Worm (Caenorhabditis elegans): ENCODE results near the gene C05D11.5.

C05D11.5 gene

DNA sequence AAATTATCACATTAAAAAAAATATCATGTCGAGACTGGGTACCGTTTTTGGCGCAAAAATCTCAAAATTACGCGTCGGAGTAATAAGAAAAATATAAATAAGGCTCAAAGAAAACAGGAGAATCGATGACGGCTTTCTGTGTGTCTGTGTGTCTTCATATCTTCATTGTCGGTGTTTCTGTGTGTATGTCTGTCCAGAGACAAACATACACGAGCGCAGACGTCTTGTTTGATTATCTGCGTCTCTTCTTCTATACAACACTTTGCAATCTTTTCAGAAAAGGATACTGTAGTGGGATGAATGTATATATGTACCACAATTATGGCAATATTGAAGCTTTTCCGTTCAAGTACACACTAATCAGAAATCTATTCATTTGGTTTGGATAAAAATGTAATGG lies 32.5 kb upstream of the C05D11.5 start, which contains the start of gene C05D11.13 (continued):
- TF ChIP-seq nhr-11 (tag; optimal IDR thresholded peaks at IDR 0.05): no peak
- TF ChIP-seq efl-3 (GFP tag; optimal IDR thresholded peaks at IDR 0.05): no peak
- no peak for TF ChIP-seq dsc-1 (tag; optimal IDR thresholded peaks at IDR 0.05)
- TF ChIP-seq F16B12.6 (tag; optimal IDR thresholded peaks at IDR 0.05): peak; percentile 11
- no peak for TF ChIP-seq hlh-17 (GFP tag; optimal IDR thresholded peaks at IDR 0.05; ENCODE audit: borderline replicate concordance)
- peak in 1 of 6 experiments; percentile 16 for TF ChIP-seq elt-3 (tag; optimal IDR thresholded peaks at IDR 0.05)
- TF ChIP-seq nhr-12 (tag; optimal IDR thresholded peaks at IDR 0.05): no peak
- TF ChIP-seq ceh-63 (GFP tag; optimal IDR thresholded peaks at IDR 0.05): no peak
- no peak for TF ChIP-seq elt-2 (tag; optimal IDR thresholded peaks at IDR 0.05)
- TF ChIP-seq egl-27 (tag; optimal IDR thresholded peaks at IDR 0.05): no peak
- TF ChIP-seq unc-130 (tag; optimal IDR thresholded peaks at IDR 0.05): peak; percentile 68
- TF ChIP-seq tbx-2 (tag; optimal IDR thresholded peaks at IDR 0.05): no peak
- no peak for TF ChIP-seq hlh-4 (tag; optimal IDR thresholded peaks at IDR 0.05)
- TF ChIP-seq pag-3 (tag; optimal IDR thresholded peaks at IDR 0.05; ENCODE audit: borderline replicate concordance, insufficient read depth): no peak
- TF ChIP-seq ztf-11 (tag; optimal IDR thresholded peaks at IDR 0.05): no peak
- TF ChIP-seq lin-14 (GFP tag; optimal IDR thresholded peaks at IDR 0.05): peak; percentile 62
- TF ChIP-seq swsn-7 (tag; optimal IDR thresholded peaks at IDR 0.05): no peak
- TF ChIP-seq fkh-4 (tag; optimal IDR thresholded peaks at IDR 0.05; ENCODE audit: borderline replicate concordance): no peak
- TF ChIP-seq snu-23 (GFP tag; optimal IDR thresholded peaks at IDR 0.05): peak; percentile 56
- no peak for TF ChIP-seq pqm-1 (tag; optimal IDR thresholded peaks at IDR 0.05)
- TF ChIP-seq lin-39 (tag; optimal IDR thresholded peaks at IDR 0.05): no peak
- TF ChIP-seq grh-1 (GFP tag; IDR thresholded peaks at IDR 0.05): no peak
- TF ChIP-seq jun-1 (tag; optimal IDR thresholded peaks at IDR 0.05): peak; percentile 8
- TF ChIP-seq zip-4 (GFP tag; optimal IDR thresholded peaks at IDR 0.05): no peak
- TF ChIP-seq tlp-1 (tag; optimal IDR thresholded peaks at IDR 0.05): no peak
- peak; percentile 11 for TF ChIP-seq nhr-85 (tag)
- no peak for TF ChIP-seq snpc-4 (tag; optimal IDR thresholded peaks at IDR 0.05)
- TF ChIP-seq unc-86 (tag; optimal IDR thresholded peaks at IDR 0.05): no peak
- TF ChIP-seq egl-13 (tag; optimal IDR thresholded peaks at IDR 0.05): no peak
- TF ChIP-seq aly-2 (tag; optimal IDR thresholded peaks at IDR 0.05): no peak
- TF ChIP-seq lin-13 (GFP tag; optimal IDR thresholded peaks at IDR 0.05): no peak
- peak in 2 of 3 experiments; percentile 9 to 47 for TF ChIP-seq dpl-1 (GFP tag; optimal IDR thresholded peaks at IDR 0.05)
- no peak for TF ChIP-seq ceh-88 (GFP tag; IDR thresholded peaks at IDR 0.05)
- TF ChIP-seq unc-98 (GFP tag; IDR thresholded peaks at IDR 0.05): no peak
- no peak for TF ChIP-seq fkh-10 (GFP tag; optimal IDR thresholded peaks at IDR 0.05)
- TF ChIP-seq sptf-1 (tag; optimal IDR thresholded peaks at IDR 0.05): no peak
- no peak for TF ChIP-seq nhr-84 (tag; optimal IDR thresholded peaks at IDR 0.05)
- no peak for TF ChIP-seq mef-2 (tag; optimal IDR thresholded peaks at IDR 0.05)

- TF ChIP-seq ceh-82 (tag; optimal IDR thresholded peaks at IDR 0.05) (peak in 1 of 3 experiments; percentile 15), unc-98 (GFP tag; IDR thresholded peaks at IDR 0.05) (no peak), lin-35 (GFP tag; optimal IDR thresholded peaks at IDR 0.05) (peak; percentile 65 to 76), nhr-20 (tag; optimal IDR thresholded peaks at IDR 0.05) (peak; percentile 36), lsy-2 (tag; optimal IDR thresholded peaks at IDR 0.05) (peak in 1 of 2 experiments; percentile 55), snu-23 (GFP tag; optimal IDR thresholded peaks at IDR 0.05) (peak; percentile 26), dpl-1 (GFP tag; optimal IDR thresholded peaks at IDR 0.05) (peak; percentile 71 to 83 (median 75)), mef-2 (tag; optimal IDR thresholded peaks at IDR 0.05) (no peak), elt-2 (tag; optimal IDR thresholded peaks at IDR 0.05) (peak; percentile 51), nhr-19 (GFP tag; conservative IDR thresholded peaks at IDR 0.05) (peak; percentile 38), blmp-1 (tag; optimal IDR thresholded peaks at IDR 0.05) (peak; percentile 84), F16B12.6 (tag; optimal IDR thresholded peaks at IDR 0.05) (peak; percentile 76), alr-1 (tag; optimal IDR thresholded peaks at IDR 0.05; ENCODE audit: borderline replicate concordance) (no peak), nhr-47 (tag; optimal IDR thresholded peaks at IDR 0.05) (peak; percentile 20), nhr-71 (tag; optimal IDR thresholded peaks at IDR 0.05) (peak; percentile 41), C34B4.2 (tag; optimal IDR thresholded peaks at IDR 0.05) (no peak), rnt-1 (tag; optimal IDR thresholded peaks at IDR 0.05) (peak; percentile 37), nhr-85 (tag) (peak; percentile 12), elt-3 (tag; optimal IDR thresholded peaks at IDR 0.05) (peak in 1 of 6 experiments; percentile 67), isw-1 (GFP tag; IDR thresholded peaks at IDR 0.05) (no peak)
These were observed 30.7 kb upstream of the C05D11.5 start, which contains the start of gene mel-32 for ce11 chrIII:6442305-6443125. mel-32 (minus strand) TSS chrIII:6443000.

Data from whole organism, L1 larva.